Worm (Caenorhabditis elegans): ENCODE data around the gene clec-223.

DNA sequence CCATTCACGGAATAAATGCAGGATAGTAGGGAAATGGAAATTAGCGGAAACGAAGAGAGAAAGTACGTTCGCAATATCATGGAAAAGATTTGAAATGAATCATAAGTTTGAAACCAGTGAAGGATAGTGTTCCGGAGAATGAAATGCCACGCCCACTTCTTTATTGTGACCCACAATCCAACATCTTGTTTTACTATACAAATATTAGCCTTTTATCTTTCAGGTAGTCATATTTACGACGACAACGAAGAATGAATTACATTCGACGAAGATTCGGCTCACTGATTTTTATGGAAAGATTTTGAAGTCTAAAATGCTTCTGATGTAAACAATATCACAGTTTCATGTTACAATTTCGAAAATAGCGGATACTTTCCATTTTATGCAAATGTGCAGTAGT lies 43.9 kb downstream of the clec-223 start, which contains the start of gene cutl-18:
- no peak for TF ChIP-seq elt-3 (tag; optimal IDR thresholded peaks at IDR 0.05)
- TF ChIP-seq lin-13 (GFP tag; optimal IDR thresholded peaks at IDR 0.05): no peak
- no peak for TF ChIP-seq aly-2 (tag; optimal IDR thresholded peaks at IDR 0.05)
- no peak for TF ChIP-seq fos-1 (tag; optimal IDR thresholded peaks at IDR 0.05)
- no peak for TF ChIP-seq lin-39 (tag; optimal IDR thresholded peaks at IDR 0.05)
- TF ChIP-seq nhr-10 (tag; optimal IDR thresholded peaks at IDR 0.05): no peak
- TF ChIP-seq egl-27 (tag; optimal IDR thresholded peaks at IDR 0.05): no peak
- no peak for TF ChIP-seq blmp-1 (tag; optimal IDR thresholded peaks at IDR 0.05; ENCODE audit: insufficient read depth)
- TF ChIP-seq lsy-2 (tag; optimal IDR thresholded peaks at IDR 0.05): no peak
- no peak for TF ChIP-seq snpc-4 (tag; optimal IDR thresholded peaks at IDR 0.05)
- no peak for TF ChIP-seq nhr-77 (tag; optimal IDR thresholded peaks at IDR 0.05)
- TF ChIP-seq ztf-4 (tag; optimal IDR thresholded peaks at IDR 0.05): no peak
